Worm (Caenorhabditis elegans) whole organism, L4/young adult: ENCODE results near the gene D1005.2.
"Not testable (repeated sequence)": the region's sequence is repeated elsewhere in the genome, so short reads cannot be mapped to it uniquely, and the experiment has no call there.

ENCODE experiments used
- W03F9.2 ChIP-seq: fragments of 150-350 bp; optimal IDR thresholded peaks from 2 replicates; lab custom pipeline; 2014; ENCODE audit warnings: missing biosample characterization, missing genetic modification characterization
- him-1 ChIP-seq: sonication (generic microtip); optimal IDR thresholded peaks from 2 replicates; lab custom pipeline; 2016; ENCODE audit warnings: missing genotype, missing genetic modification reagents, missing genetic modification characterization, missing compliant biosample characterization

- not testable (repeated sequence) for TF ChIP-seq W03F9.2, him-1 (tag; lab: Kevin White, UChicago)
Measured at ce11 chrX:1430707-1431106, 28.1 kb upstream of the D1005.2 start, which contains the start of gene F19G12.1.
